Worm (Caenorhabditis elegans): ENCODE data around the gene mics-1.
A peak's percentile ranks its signal among the peaks of the same experiment; 100 is the strongest.

The mics-1 gene

DNA sequence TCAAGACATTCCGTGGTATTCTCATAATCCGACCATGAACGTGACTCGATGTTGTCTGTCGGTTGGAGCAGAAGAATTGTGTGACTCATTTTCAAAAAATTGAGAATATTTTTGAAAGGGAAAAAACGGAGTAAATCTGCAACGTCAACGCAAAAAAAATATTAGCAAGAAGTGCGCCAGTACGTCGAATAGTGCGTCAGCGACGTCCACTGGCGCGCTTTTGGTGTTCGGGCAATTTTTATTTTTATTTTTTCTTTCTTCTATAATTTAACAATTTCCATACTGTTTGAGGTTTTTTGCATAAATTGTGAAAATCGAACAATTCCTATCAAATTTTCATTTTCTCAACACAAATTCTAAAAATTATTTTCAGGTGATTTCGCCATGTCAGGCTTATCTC is 812 bp upstream of the mics-1 start, which contains the start of the genes erh-1 and lpd-9 (continued):
- TF ChIP-seq unc-3 (GFP tag; conservative IDR thresholded peaks at IDR 0.05) (no peak), unc-3 (tag; optimal IDR thresholded peaks at IDR 0.05) (no peak), sdc-2 (tag; optimal IDR thresholded peaks at IDR 0.05) (no peak), hlh-6 (tag; optimal IDR thresholded peaks at IDR 0.05) (no peak), K02D7.2 (tag; optimal IDR thresholded peaks at IDR 0.05) (no peak), ceh-19 (GFP tag; optimal IDR thresholded peaks at IDR 0.05) (no peak), tbx-2 (tag; optimal IDR thresholded peaks at IDR 0.05) (no peak), ztf-16 (tag; optimal IDR thresholded peaks at IDR 0.05) (peak; percentile 29), che-1 (tag; optimal IDR thresholded peaks at IDR 0.05) (peak; percentile 26)

DNA sequence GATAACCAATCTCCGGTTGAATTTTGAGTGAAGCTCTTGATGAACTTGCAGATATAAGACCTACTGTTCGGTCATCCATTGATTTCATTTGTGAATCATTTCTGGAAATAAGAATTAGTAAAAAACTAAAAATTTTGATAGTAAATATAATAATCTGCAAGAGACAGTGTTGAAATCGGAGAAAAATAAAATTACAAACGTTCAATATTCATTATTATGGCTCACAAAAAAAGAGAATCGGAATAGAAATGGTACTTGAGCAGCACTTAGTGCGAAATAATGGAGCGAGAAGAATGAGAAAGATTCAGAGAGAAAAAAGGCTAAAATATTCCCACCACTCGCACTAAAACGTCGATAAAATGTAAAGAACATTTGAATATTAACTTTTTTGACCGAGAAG is 1.8 kb downstream of the mics-1 start, which contains the start of gene vps-54:
Gene vps-54 (minus strand): TSS at position 101 of the 400 bp plus-strand sequence.
- TF ChIP-seq npax-4 (tag; optimal IDR thresholded peaks at IDR 0.05): no peak
- TF ChIP-seq hlh-30 (tag; optimal IDR thresholded peaks at IDR 0.05; ENCODE audit: insufficient read depth): no peak
- TF ChIP-seq pag-3 (tag; optimal IDR thresholded peaks at IDR 0.05; ENCODE audit: borderline replicate concordance): no peak
- TF ChIP-seq nhr-232 (tag; optimal IDR thresholded peaks at IDR 0.05): no peak
- no peak for TF ChIP-seq ref-2 (tag; optimal IDR thresholded peaks at IDR 0.05)
- no peak for TF ChIP-seq hlh-13 (GFP tag; optimal IDR thresholded peaks at IDR 0.05)

DNA sequence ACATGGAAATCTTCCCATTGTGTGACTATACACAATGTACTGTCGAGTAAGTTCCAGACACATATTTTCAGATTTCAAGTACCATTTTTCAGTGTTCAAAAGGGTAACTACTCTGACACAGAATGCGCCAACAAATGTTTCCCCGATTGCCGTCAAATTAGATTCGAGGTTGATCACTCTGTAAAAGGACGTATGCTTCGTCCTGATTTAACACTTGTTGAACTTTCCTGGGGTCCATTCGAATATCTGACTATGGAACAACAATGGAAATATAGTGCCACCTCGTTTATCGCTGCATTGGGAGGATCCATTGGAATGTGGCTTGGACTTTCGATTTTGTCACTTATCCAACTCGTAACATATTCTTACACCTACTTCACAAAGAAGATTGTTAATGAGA is 3.9 kb downstream of the mics-1 start:
- TF ChIP-seq pqm-1 (tag; optimal IDR thresholded peaks at IDR 0.05) (no peak), ceh-18 (tag; optimal IDR thresholded peaks at IDR 0.05) (no peak)

DNA sequence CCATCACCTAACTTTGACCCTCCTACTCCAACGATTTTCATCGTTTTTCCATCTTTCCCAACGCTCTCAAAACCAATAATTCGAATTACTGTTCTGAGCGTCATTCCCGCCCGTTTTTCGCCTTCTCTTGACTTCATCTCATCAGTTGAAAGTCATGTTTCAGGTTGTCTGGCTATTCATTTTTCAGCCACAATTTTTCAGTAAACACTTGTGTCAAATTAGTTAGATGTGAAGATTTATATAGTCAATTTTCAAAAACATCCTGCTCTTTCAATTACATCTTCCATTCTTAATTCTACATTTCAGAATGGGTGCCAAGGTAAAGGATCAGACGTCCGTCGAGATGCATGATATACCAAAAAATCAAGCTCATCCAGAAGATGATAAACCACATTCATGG is 5.5 kb downstream of the mics-1 start, which contains the start of gene del-6:
Gene del-6 (plus strand): TSS at position 301 of the 400 bp plus-strand sequence.
- no peak for TF ChIP-seq ahr-1 (tag; optimal IDR thresholded peaks at IDR 0.05)
- TF ChIP-seq zip-5 (tag; optimal IDR thresholded peaks at IDR 0.05): no peak
- TF ChIP-seq dve-1 (tag; optimal IDR thresholded peaks at IDR 0.05): no peak
- no peak for TF ChIP-seq sox-4 (tag; optimal IDR thresholded peaks at IDR 0.05)
- TF ChIP-seq unc-55 (GFP tag; optimal IDR thresholded peaks at IDR 0.05): no peak
- TF ChIP-seq hlh-30 (tag; optimal IDR thresholded peaks at IDR 0.05; ENCODE audit: insufficient read depth): no peak
- no peak for TF ChIP-seq ceh-9 (tag; optimal IDR thresholded peaks at IDR 0.05)
- no peak for TF ChIP-seq lim-6 (tag; optimal IDR thresholded peaks at IDR 0.05)
- TF ChIP-seq gmeb-2 (tag; optimal IDR thresholded peaks at IDR 0.05): no peak
- no peak for TF ChIP-seq sox-2 (GFP tag; IDR thresholded peaks at IDR 0.05)
- TF ChIP-seq ama-1 (optimal IDR thresholded peaks at IDR 0.05): no peak
- no peak for TF ChIP-seq che-1 (tag; optimal IDR thresholded peaks at IDR 0.05)
- no peak for TF ChIP-seq ceh-6 (GFP tag; optimal IDR thresholded peaks at IDR 0.05)
- no peak for TF ChIP-seq hlh-13 (GFP tag; optimal IDR thresholded peaks at IDR 0.05)
- no peak for TF ChIP-seq eyg-1 (tag; optimal IDR thresholded peaks at IDR 0.05)
- no peak for TF ChIP-seq elt-4 (tag; optimal IDR thresholded peaks at IDR 0.05)
- no peak for TF ChIP-seq K02D7.2 (tag; optimal IDR thresholded peaks at IDR 0.05)

DNA sequence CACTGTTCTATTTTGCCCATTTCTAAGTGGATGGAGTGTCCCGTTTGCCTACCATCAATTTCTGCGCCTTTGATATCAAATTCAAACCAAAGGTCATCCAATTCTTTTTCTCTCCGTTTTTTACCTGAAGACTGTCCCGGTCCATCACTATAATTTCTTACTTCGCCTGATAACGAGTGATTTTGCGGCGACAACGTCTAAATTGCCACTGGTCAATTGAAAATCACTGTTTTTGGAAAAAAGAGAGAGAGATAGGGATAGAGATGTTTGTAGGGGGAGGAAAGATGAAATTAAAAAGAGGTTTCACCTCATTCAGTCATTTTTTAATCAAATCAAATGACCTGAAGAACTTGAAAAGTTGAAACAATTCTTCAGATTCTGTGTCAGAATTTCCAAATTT is 6.6 kb downstream of the mics-1 start:
- no peak for TF ChIP-seq tbx-2 (tag; optimal IDR thresholded peaks at IDR 0.05)
- TF ChIP-seq ref-2 (tag; optimal IDR thresholded peaks at IDR 0.05): no peak
- TF ChIP-seq npax-4 (tag; optimal IDR thresholded peaks at IDR 0.05): no peak
- no peak for TF ChIP-seq pat-9 (tag; optimal IDR thresholded peaks at IDR 0.05)
- TF ChIP-seq mec-3 (tag; optimal IDR thresholded peaks at IDR 0.05; ENCODE audit: borderline replicate concordance): no peak
- no peak for TF ChIP-seq sox-2 (GFP tag; IDR thresholded peaks at IDR 0.05)
- no peak for TF ChIP-seq pros-1 (tag; optimal IDR thresholded peaks at IDR 0.05)
- no peak for TF ChIP-seq C38D4.7 (GFP tag; optimal IDR thresholded peaks at IDR 0.05)
- no peak for TF ChIP-seq tbx-7 (tag; optimal IDR thresholded peaks at IDR 0.05)
- no peak for TF ChIP-seq nhr-11 (tag; optimal IDR thresholded peaks at IDR 0.05)
- TF ChIP-seq lim-6 (tag; optimal IDR thresholded peaks at IDR 0.05): no peak
- no peak for TF ChIP-seq pqm-1 (tag; optimal IDR thresholded peaks at IDR 0.05)
- TF ChIP-seq ttx-3 (tag; optimal IDR thresholded peaks at IDR 0.05): no peak
- no peak for TF ChIP-seq ama-1 (optimal IDR thresholded peaks at IDR 0.05)
- TF ChIP-seq rnt-1 (tag; optimal IDR thresholded peaks at IDR 0.05): no peak
- no peak for TF ChIP-seq ceh-18 (tag; optimal IDR thresholded peaks at IDR 0.05)
- TF ChIP-seq K02D7.2 (tag; optimal IDR thresholded peaks at IDR 0.05): no peak
- TF ChIP-seq eyg-1 (tag; optimal IDR thresholded peaks at IDR 0.05): no peak

Measured in whole organism, late embryonic.